Worm (Caenorhabditis elegans): ENCODE data around the gene gmeb-2.
A peak's percentile ranks its signal among the peaks of the same experiment; 100 is the strongest.

gmeb-2 gene

DNA sequence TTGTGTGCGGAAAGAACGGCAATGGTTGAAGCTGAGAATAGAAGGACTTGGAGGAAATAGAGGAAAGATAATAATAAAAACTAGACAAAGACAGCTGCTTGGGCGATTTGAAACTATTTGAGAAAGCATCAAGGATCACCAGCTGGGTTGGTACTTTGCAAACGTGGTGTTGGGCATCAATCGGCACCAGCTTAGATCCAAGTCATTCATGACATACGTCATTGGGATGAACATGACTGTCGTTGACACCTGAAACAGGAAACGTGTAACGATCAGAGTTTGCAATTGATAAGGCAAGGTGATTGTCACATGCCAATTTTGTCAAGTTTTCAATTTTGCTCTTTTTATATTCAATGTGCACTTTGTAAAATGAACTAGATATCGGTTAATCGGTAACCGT lies 36.4 kb upstream of the gmeb-2 start (continued):
- TF ChIP-seq ZK185.1 (tag; optimal IDR thresholded peaks at IDR 0.05; ENCODE audit: poor library complexity, severe bottlenecking) (peak; percentile 38), unc-62 (GFP tag; optimal IDR thresholded peaks at IDR 0.05) (peak; percentile 11), cebp-1 (GFP tag; IDR thresholded peaks at IDR 0.05) (no peak), cebp-1 (tag; optimal IDR thresholded peaks at IDR 0.05) (peak; percentile 32), lag-1 (GFP tag; IDR thresholded peaks at IDR 0.05) (no peak), madf-8 (GFP tag; conservative IDR thresholded peaks at IDR 0.05) (no peak), egl-18 (GFP tag; IDR thresholded peaks at IDR 0.05) (no peak), tbx-9 (tag; optimal IDR thresholded peaks at IDR 0.05; ENCODE audit: borderline replicate concordance) (no peak), Y56A3A.18 (GFP tag; IDR thresholded peaks at IDR 0.05) (peak; percentile 47; the same call in 1 of the 2 replicates), tbp1 (GFP tag; optimal IDR thresholded peaks at IDR 0.05) (peak; percentile 39), mel-28 (tag; optimal IDR thresholded peaks at IDR 0.05; ENCODE audit: borderline replicate concordance) (no peak), athp-1 (tag; optimal IDR thresholded peaks at IDR 0.05) (no peak), Y95B8A.8 (GFP tag; IDR thresholded peaks at IDR 0.05) (no peak), ets-4 (GFP tag; optimal IDR thresholded peaks at IDR 0.05) (peak; percentile 74), lin-40 (tag; optimal IDR thresholded peaks at IDR 0.05) (peak; percentile 66), die-1 (tag; optimal IDR thresholded peaks at IDR 0.05) (no peak), snpc-1.3 (tag; optimal IDR thresholded peaks at IDR 0.05; ENCODE audit: insufficient read depth) (no peak), ceh-100 (GFP tag; IDR thresholded peaks at IDR 0.05) (no peak), dox-1 (GFP tag; IDR thresholded peaks at IDR 0.05) (peak; percentile 27; the same call in 1 of the 2 replicates), rec-8 (tag; optimal IDR thresholded peaks at IDR 0.05) (no peak), tlf-1 (GFP tag; optimal IDR thresholded peaks at IDR 0.05) (peak; percentile 60), C06A6.2 (GFP tag; conservative IDR thresholded peaks at IDR 0.05) (0 out of 2 replicates have a peak, but pooled peaks have one; percentile 40), zim-3 (tag; optimal IDR thresholded peaks at IDR 0.05) (peak; percentile 15), ztf-18 (tag; optimal IDR thresholded peaks at IDR 0.05) (no peak), madf-10 (tag; optimal IDR thresholded peaks at IDR 0.05) (peak; percentile 66), egl-44 (GFP tag; IDR thresholded peaks at IDR 0.05) (0 out of 2 replicates have a peak, but pooled peaks have one; percentile 22), mcd-1 (GFP tag; IDR thresholded peaks at IDR 0.05) (0 out of 2 replicates have a peak, but pooled peaks have one; percentile 19), B0019.2 (GFP tag; conservative IDR thresholded peaks at IDR 0.05) (no peak), gei-17 (GFP tag; optimal IDR thresholded peaks at IDR 0.05) (peak; percentile 25)

- TF ChIP-seq lin-40 (tag; optimal IDR thresholded peaks at IDR 0.05) (no peak), snpc-4 (GFP tag; optimal IDR thresholded peaks at IDR 0.05) (no peak), snpc-4 (tag; optimal IDR thresholded peaks at IDR 0.05) (peak in 3 of 4 experiments; percentile 22 to 84 (median 71))
Observed at ce11 chrX:15844330-15844729, 34.6 kb upstream of the gmeb-2 start.

- TF ChIP-seq Y53F4B.3 (GFP tag; IDR thresholded peaks at IDR 0.05), result no peak
- TF ChIP-seq nhr-80 (tag; optimal IDR thresholded peaks at IDR 0.05), result peak; percentile 33
- TF ChIP-seq F52B5.7 (tag; optimal IDR thresholded peaks at IDR 0.05), result no peak
- TF ChIP-seq die-1 (tag; optimal IDR thresholded peaks at IDR 0.05), result no peak
- no peak for TF ChIP-seq rec-8 (tag; optimal IDR thresholded peaks at IDR 0.05)
- no peak for TF ChIP-seq repo-1 (tag; optimal IDR thresholded peaks at IDR 0.05)
Observed at ce11 chrX:15846552-15846951, 32.3 kb upstream of the gmeb-2 start.

All from whole organism, young adult.